Fruit fly (Drosophila melanogaster) whole organism, wandering third instar larva: Measurements from ENCODE around the gene CG14829.

Source experiments
- Dif ChIP-seq: fragments of 200-275, 200-300 bp; sonication (Bioruptor generic); optimal IDR thresholded peaks from 2 replicates; lab custom pipeline; 2018; ENCODE audit warnings: missing biosample characterization, missing genetic modification characterization; ENCODE audit not compliant: partially characterized antibody
- N ChIP-seq: fragments of >200 bp; optimal IDR thresholded peaks from 2 replicates; lab custom pipeline; 2018; ENCODE audit warnings: missing biosample characterization, missing external identifiers, missing genetic modification characterization
- br ChIP-seq: fragments of 200-800 bp; sonication (Bioruptor generic); optimal IDR thresholded peaks from 2 replicates; lab custom pipeline; 2016; ENCODE audit warnings: missing biosample characterization, missing genetic modification characterization

DNA sequence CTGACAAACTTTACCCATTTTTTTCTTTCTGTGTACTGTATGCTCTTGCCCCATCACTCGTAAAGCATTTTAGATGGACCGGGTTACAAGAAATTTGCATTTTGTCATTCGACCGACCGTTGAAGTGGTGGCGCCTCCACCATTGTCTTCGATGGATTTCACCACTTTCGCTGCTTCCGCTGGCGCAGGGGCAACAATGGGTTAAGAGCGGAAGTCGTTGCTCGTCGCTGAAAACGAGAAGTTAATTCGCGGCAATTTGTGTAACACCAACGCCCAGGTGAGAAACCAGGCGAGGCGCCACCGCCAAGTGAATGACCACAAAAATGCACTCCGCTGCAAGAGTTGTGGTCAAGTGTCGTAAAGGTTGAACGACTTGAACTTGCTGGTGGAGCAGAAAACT lies 16.8 kb upstream of the CG14829 start:
- TF ChIP-seq Dif (GFP tag; lab: Kevin White, UChicago) (no peak), br (GFP tag; lab: Kevin White, UChicago) (no peak), N (GFP tag; lab: Kevin White, UChicago) (no peak)
